Worm (Caenorhabditis elegans) whole organism, L3 larva: ENCODE measurements around the gene R155.5.
"Not testable (repeated sequence)": the region's sequence is repeated elsewhere in the genome, so short reads cannot be mapped to it uniquely, and the experiment has no call there.

Experiments
- fkh-10 ChIP-seq: sonication (generic microtip); optimal IDR thresholded peaks from 2 replicates; lab custom pipeline; 2017; ENCODE audit warnings: missing biosample characterization, missing genetic modification reagents, missing genetic modification characterization
- hmg-11 ChIP-seq: sonication (generic microtip); optimal IDR thresholded peaks from 2 replicates; lab custom pipeline; 2016; ENCODE audit warnings: missing genetic modification characterization, missing compliant biosample characterization

DNA sequence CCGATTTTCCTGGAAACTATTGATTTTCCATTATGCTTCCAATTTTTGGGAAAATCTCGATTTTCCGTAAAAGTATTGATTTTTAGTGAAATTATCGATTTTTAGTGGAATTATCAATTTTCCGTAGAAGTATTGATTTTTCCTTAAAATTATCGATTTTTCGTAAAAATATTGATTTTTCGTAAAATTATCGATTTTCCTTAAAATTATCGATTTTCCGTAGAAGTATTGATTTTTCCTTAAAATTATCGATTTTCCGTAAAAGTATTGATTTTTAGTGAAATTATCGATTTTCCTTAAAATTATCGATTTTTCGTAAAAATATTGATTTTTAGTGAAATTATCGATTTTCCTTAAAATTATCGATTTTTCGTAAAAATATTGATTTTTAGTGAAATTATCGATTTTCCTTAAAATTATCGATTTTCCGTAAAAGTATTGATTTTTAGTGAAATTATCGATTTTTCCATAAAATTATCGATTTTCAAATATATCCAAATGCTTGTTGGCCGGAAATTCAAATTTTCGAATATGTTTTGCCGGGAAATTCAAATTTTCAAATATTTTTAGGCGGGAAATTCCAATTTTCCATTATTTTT, 43.6 kb upstream of the R155.5 start:
- TF ChIP-seq hmg-11 (tag; lab: Kevin White, UChicago); fkh-10 (GFP tag; lab: Kevin White, UChicago): not testable (repeated sequence)
